Worm (Caenorhabditis elegans) whole organism, L1 larva: ENCODE data around the gene Y37A1A.2.

ENCODE experiments used
- alr-1 ChIP-seq: fragments of 200-800 bp; sonication (Bioruptor generic); optimal IDR thresholded peaks from 2 replicates; lab custom pipeline; 2018; ENCODE audit warnings: borderline replicate concordance, mild to moderate bottlenecking, missing genetic modification characterization, missing compliant biosample characterization
- lin-39 ChIP-seq: fragments of 150-350 bp; optimal IDR thresholded peaks from 2 replicates; lab custom pipeline; 2014; ENCODE audit warnings: missing biosample characterization, missing genetic modification reagents, missing genetic modification characterization
- nhr-90 ChIP-seq: sonication (generic microtip); optimal IDR thresholded peaks from 2 replicates; lab custom pipeline; 2016; ENCODE audit warnings: mild to moderate bottlenecking, missing genetic modification characterization, missing compliant biosample characterization; ENCODE audit not compliant: poor library complexity
- sox-4 ChIP-seq: sonication (generic microtip); optimal IDR thresholded peaks from 2 replicates; lab custom pipeline; 2016; ENCODE audit warnings: missing genetic modification characterization, missing compliant biosample characterization
- vab-15 ChIP-seq: sonication (generic microtip); optimal IDR thresholded peaks from 2 replicates; lab custom pipeline; 2017; ENCODE audit warnings: missing genotype, mild to moderate bottlenecking, missing genetic modification characterization, missing compliant biosample characterization

ce11 chrIV:13860459-13860858 is 52.4 kb downstream of the Y37A1A.2 start:
- TF ChIP-seq nhr-90 (tag; lab: Kevin White, UChicago): no peak
- TF ChIP-seq vab-15 (tag; lab: Kevin White, UChicago): no peak
- TF ChIP-seq lin-39 (tag; lab: Kevin White, UChicago): no peak
- no peak for TF ChIP-seq sox-4 (tag; lab: Kevin White, UChicago)
- TF ChIP-seq alr-1 (tag; lab: Kevin White, UChicago): no peak
